Worm (Caenorhabditis elegans) whole organism, late embryonic: ENCODE results near the gene T19B10.2.

ENCODE experiments used
- Y22D7AL.16 ChIP-seq: sonication (generic microtip); optimal IDR thresholded peaks from 2 replicates; lab custom pipeline; 2016; ENCODE audit warnings: missing genetic modification characterization, missing compliant biosample characterization
- ceh-19 ChIP-seq: fragments of 200-800 bp; sonication (Bioruptor generic); optimal IDR thresholded peaks from 2 replicates; lab custom pipeline; 2018; ENCODE audit warnings: mild to moderate bottlenecking, missing genetic modification characterization, missing compliant biosample characterization
- ceh-24 ChIP-seq: sonication (generic microtip); optimal IDR thresholded peaks from 2 replicates; lab custom pipeline; 2016; ENCODE audit warnings: mild to moderate bottlenecking, missing genetic modification characterization, missing compliant biosample characterization
- ceh-31 ChIP-seq: sonication (generic microtip); optimal IDR thresholded peaks from 2 replicates; lab custom pipeline; 2016; ENCODE audit warnings: missing genetic modification characterization, missing compliant biosample characterization
- ceh-34 ChIP-seq: sonication (generic microtip); optimal IDR thresholded peaks from 2 replicates; lab custom pipeline; 2016; ENCODE audit warnings: mild to moderate bottlenecking, missing genetic modification characterization, missing compliant biosample characterization
- ceh-45 ChIP-seq: fragments of 200-800 bp; sonication (Bioruptor generic); IDR thresholded peaks from 2 replicates; pipeline ENCODE4 v1.3.6; 2022; ENCODE audit warnings: missing genetic modification reagents, missing genetic modification characterization, missing compliant biosample characterization
- dve-1 ChIP-seq: sonication (generic microtip); optimal IDR thresholded peaks from 2 replicates; lab custom pipeline; 2017; ENCODE audit warnings: antibody characterized with exemption, mild to moderate bottlenecking, missing genetic modification characterization, missing compliant biosample characterization
- ets-4 ChIP-seq: sonication (generic microtip); optimal IDR thresholded peaks from 2 replicates; lab custom pipeline; 2016; ENCODE audit warnings: missing genetic modification characterization, missing compliant biosample characterization
- fax-1 ChIP-seq: sonication (generic microtip); optimal IDR thresholded peaks from 2 replicates; lab custom pipeline; 2016; ENCODE audit warnings: missing genotype, missing genetic modification characterization, missing compliant biosample characterization
- fkh-10 ChIP-seq: fragments of 150-350 bp; optimal IDR thresholded peaks from 2 replicates; lab custom pipeline; 2014; ENCODE audit warnings: missing biosample characterization, missing genetic modification reagents, missing genetic modification characterization
- fkh-6 ChIP-seq: sonication (generic microtip); optimal IDR thresholded peaks from 2 replicates; lab custom pipeline; 2016; ENCODE audit warnings: missing genetic modification characterization, missing compliant biosample characterization
- hlh-8 ChIP-seq: sonication (generic microtip); optimal IDR thresholded peaks from 2 replicates; lab custom pipeline; 2016; ENCODE audit warnings: missing genotype, missing genetic modification characterization, missing compliant biosample characterization
- pat-9 ChIP-seq: fragments of 200-800 bp; sonication (Bioruptor generic); optimal IDR thresholded peaks from 2 replicates; lab custom pipeline; 2018; ENCODE audit warnings: mild to moderate bottlenecking, missing genetic modification characterization, moderate library complexity, missing compliant biosample characterization
- pax-1 ChIP-seq: fragments of 150-350 bp; optimal IDR thresholded peaks from 2 replicates; lab custom pipeline; 2014; ENCODE audit warnings: missing biosample characterization, missing genetic modification characterization
- sdc-2 ChIP-seq: sonication (generic microtip); optimal IDR thresholded peaks from 2 replicates; lab custom pipeline; 2016; ENCODE audit warnings: missing genotype, missing genetic modification characterization, missing compliant biosample characterization
- sox-2 ChIP-seq: fragments of 200-800 bp; sonication (Bioruptor generic); IDR thresholded peaks from 2 replicates; pipeline ENCODE4 v1.3.6; 2022; ENCODE audit warnings: missing genetic modification reagents, missing genetic modification characterization, missing compliant biosample characterization
- unc-42 ChIP-seq: sonication (generic microtip); optimal IDR thresholded peaks from 2 replicates; lab custom pipeline; 2016; ENCODE audit warnings: missing genotype, missing genetic modification characterization, missing compliant biosample characterization

Gene T19B10.2

DNA sequence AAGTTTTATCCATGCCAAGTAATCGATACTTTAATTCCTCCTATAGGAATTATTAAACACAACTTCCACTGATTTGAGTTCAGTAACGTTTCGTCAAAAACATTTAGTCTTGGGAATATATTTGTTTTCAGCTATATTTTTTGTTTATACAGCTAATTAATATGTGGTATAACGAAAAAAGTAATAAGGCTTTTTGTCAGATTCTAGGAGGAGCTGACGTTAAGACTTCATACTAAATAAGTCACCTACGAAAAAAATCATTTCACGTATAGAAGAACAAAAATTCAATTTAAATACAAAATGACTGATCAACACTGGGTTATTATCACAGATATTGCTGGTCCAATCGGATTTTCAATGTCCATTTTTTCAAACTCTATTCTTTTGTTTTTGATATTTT lies 47.7 kb downstream of the T19B10.2 start, which contains the start of gene str-115:
Gene str-115, plus strand, starts transcription at position 301 of the 400 bp plus-strand sequence.
- TF ChIP-seq pax-1: no peak

DNA sequence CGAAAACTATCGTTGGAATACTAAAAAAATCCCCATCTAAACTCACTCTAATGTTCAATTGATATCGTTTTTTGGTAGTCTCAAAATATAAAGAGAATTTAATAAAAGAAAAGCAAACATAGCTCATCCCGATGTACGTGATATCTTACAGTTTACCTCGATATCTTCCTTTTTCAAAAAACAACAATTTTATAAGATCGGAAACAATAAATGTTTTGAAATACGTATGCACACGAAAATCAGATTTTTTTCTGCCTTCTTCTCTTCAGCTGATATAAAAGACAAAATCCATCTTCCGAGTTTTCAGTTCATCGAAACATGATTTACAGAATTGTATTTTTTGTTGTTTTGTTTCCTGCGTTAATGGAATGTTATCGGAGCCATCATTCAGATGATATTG lies 49.9 kb downstream of the T19B10.2 start, which contains the start of gene clec-222:
Gene clec-222, plus strand, starts transcription at position 301 of the 400 bp plus-strand sequence.
- TF ChIP-seq ceh-19 (GFP tag; lab: Kevin White, UChicago) (no peak), fkh-6 (tag; lab: Kevin White, UChicago) (no peak), pat-9 (no peak), hlh-8 (no peak), ceh-31 (tag; lab: Kevin White, UChicago) (no peak), ceh-34 (tag; lab: Kevin White, UChicago) (no peak), ceh-24 (tag; lab: Kevin White, UChicago) (no peak), sox-2 (no peak), Y22D7AL.16 (tag; lab: Kevin White, UChicago) (no peak), unc-42 (no peak), fkh-10 (GFP tag; lab: Kevin White, UChicago) (no peak), ceh-45 (GFP tag; lab: Robert Waterston, UW) (no peak), sdc-2 (tag; lab: Kevin White, UChicago) (no peak), dve-1 (no peak), ets-4 (no peak), fax-1 (tag; lab: Kevin White, UChicago) (no peak)
